Fruit fly (Drosophila melanogaster): ENCODE measurements around the gene CG42258.

The CG42258 gene

dm6 chrX:12462936-12463558, at the start of gene CG42258, which contains the start of gene Rab40:
TSS of gene CG42258 (plus strand) at chrX:12463528.
TSS of gene Rab40 (minus strand) at chrX:12463112.
- TF ChIP-seq N (GFP tag; optimal IDR thresholded peaks at IDR 0.05) (no peak), Hnf4 (GFP tag; optimal IDR thresholded peaks at IDR 0.05) (peak; percentile 54), usp (GFP tag; optimal IDR thresholded peaks at IDR 0.05) (no peak), woc (GFP tag; optimal IDR thresholded peaks at IDR 0.05) (peak; percentile 59), rgr (GFP tag; optimal IDR thresholded peaks at IDR 0.05) (peak; percentile 47), ey (GFP tag; optimal IDR thresholded peaks at IDR 0.05) (peak; percentile 49), brk (GFP tag; optimal IDR thresholded peaks at IDR 0.05) (peak; percentile 8), Vsx2 (GFP tag; optimal IDR thresholded peaks at IDR 0.05; ENCODE audit: partially characterized antibody) (no peak), Sp1 (GFP tag; optimal IDR thresholded peaks at IDR 0.05) (peak; percentile 13), dmrt93B (GFP tag; optimal IDR thresholded peaks at IDR 0.05) (no peak), lola (GFP tag; optimal IDR thresholded peaks at IDR 0.05) (no peak), jim (GFP tag; optimal IDR thresholded peaks at IDR 0.05) (no peak), CG32264 (GFP tag; optimal IDR thresholded peaks at IDR 0.05) (no peak), fru (GFP tag; optimal IDR thresholded peaks at IDR 0.05) (peak; percentile 54), pan (optimal IDR thresholded peaks at IDR 0.05) (no peak), tai (GFP tag; optimal IDR thresholded peaks at IDR 0.05) (peak; percentile 39), sv (GFP tag; optimal IDR thresholded peaks at IDR 0.05) (peak; percentile 53), OdsH (GFP tag; optimal IDR thresholded peaks at IDR 0.05) (no peak), dsf (GFP tag; optimal IDR thresholded peaks at IDR 0.05; ENCODE audit: borderline replicate concordance) (peak; percentile 36), foxo (GFP tag; optimal IDR thresholded peaks at IDR 0.05) (peak in 1 of 2 experiments; percentile 69), Myc (optimal IDR thresholded peaks at IDR 0.05) (peak; percentile 10), CrebA (GFP tag; optimal IDR thresholded peaks at IDR 0.05; ENCODE audit: borderline replicate concordance) (no peak), GATAd (GFP tag; optimal IDR thresholded peaks at IDR 0.05) (peak; percentile 50), sage (GFP tag; optimal IDR thresholded peaks at IDR 0.05) (no peak), h (GFP tag; optimal IDR thresholded peaks at IDR 0.05) (peak; percentile 42), psq (GFP tag; optimal IDR thresholded peaks at IDR 0.05) (peak; percentile 44), CG9705 (GFP tag; optimal IDR thresholded peaks at IDR 0.05) (peak; percentile 17), Hr83 (GFP tag; optimal IDR thresholded peaks at IDR 0.05; ENCODE audit: poor library complexity, severe bottlenecking) (peak; percentile 33), Dfd (GFP tag; optimal IDR thresholded peaks at IDR 0.05) (no peak), Dif (GFP tag; optimal IDR thresholded peaks at IDR 0.05; ENCODE audit: partially characterized antibody) (no peak), Abd-B (GFP tag; optimal IDR thresholded peaks at IDR 0.05) (no peak), dl (GFP tag; optimal IDR thresholded peaks at IDR 0.05; ENCODE audit: insufficient read depth in 1 of 2, partially characterized antibody in 2 of 2) (no peak), Mio (GFP tag; optimal IDR thresholded peaks at IDR 0.05) (no peak), Jra (GFP tag; optimal IDR thresholded peaks at IDR 0.05) (peak; percentile 25), HLH106 (tag; optimal IDR thresholded peaks at IDR 0.05) (peak; percentile 50), Hr78 (GFP tag; optimal IDR thresholded peaks at IDR 0.05) (no peak), Rel (GFP tag; optimal IDR thresholded peaks at IDR 0.05) (no peak), Rel (tag; optimal IDR thresholded peaks at IDR 0.05) (no peak), br (GFP tag; optimal IDR thresholded peaks at IDR 0.05) (no peak)

dm6 chrX:12431466-12431865, 31.9 kb upstream of the CG42258 start:
- TF ChIP-seq HLH106 (tag; optimal IDR thresholded peaks at IDR 0.05) (no peak), br (GFP tag; optimal IDR thresholded peaks at IDR 0.05) (no peak), ey (GFP tag; optimal IDR thresholded peaks at IDR 0.05) (no peak), Hr78 (GFP tag; optimal IDR thresholded peaks at IDR 0.05) (no peak), foxo (GFP tag; optimal IDR thresholded peaks at IDR 0.05) (no peak), jim (GFP tag; optimal IDR thresholded peaks at IDR 0.05) (no peak), Jra (GFP tag; optimal IDR thresholded peaks at IDR 0.05) (no peak), Dfd (GFP tag; optimal IDR thresholded peaks at IDR 0.05) (no peak), Hnf4 (GFP tag; optimal IDR thresholded peaks at IDR 0.05) (no peak), dsf (GFP tag; optimal IDR thresholded peaks at IDR 0.05; ENCODE audit: borderline replicate concordance) (no peak), CrebA (GFP tag; optimal IDR thresholded peaks at IDR 0.05; ENCODE audit: borderline replicate concordance) (no peak), tai (GFP tag; optimal IDR thresholded peaks at IDR 0.05) (no peak), brk (GFP tag; optimal IDR thresholded peaks at IDR 0.05) (no peak), Sp1 (GFP tag; optimal IDR thresholded peaks at IDR 0.05) (no peak), Hr83 (GFP tag; optimal IDR thresholded peaks at IDR 0.05; ENCODE audit: poor library complexity, severe bottlenecking) (no peak), N (GFP tag; optimal IDR thresholded peaks at IDR 0.05) (no peak), CG9705 (GFP tag; optimal IDR thresholded peaks at IDR 0.05) (no peak), Myc (optimal IDR thresholded peaks at IDR 0.05) (no peak), lola (GFP tag; optimal IDR thresholded peaks at IDR 0.05) (no peak)

Data from whole organism, wandering third instar larva.